Fruit fly (Drosophila melanogaster): ENCODE data around the gene mRpS26.

DNA sequence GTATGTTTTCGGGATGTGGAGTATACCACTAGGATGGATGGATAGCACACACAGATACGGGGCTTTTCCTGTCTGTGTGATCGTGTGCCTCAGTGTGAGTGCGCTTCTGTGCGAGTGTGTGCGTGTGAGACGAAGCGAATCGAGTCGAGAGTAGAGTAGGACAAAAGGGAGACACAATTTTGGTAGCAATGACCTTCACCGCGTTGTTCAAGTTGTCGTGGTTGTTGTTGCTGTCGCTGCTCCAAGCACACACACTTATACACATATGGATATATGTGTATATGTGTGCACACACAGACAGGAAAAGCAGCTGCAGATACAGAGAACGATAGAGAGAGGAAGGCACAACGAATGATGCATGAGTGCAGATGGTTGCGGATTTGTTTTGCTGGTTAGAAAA lies 27.3 kb upstream of the mRpS26 start:
- no peak for TF ChIP-seq CG8478 (optimal IDR thresholded peaks at IDR 0.05)
- no peak for TF ChIP-seq CTCF (optimal IDR thresholded peaks at IDR 0.05)

All from S2 (cell line).